Worm (Caenorhabditis elegans) whole organism, L1 larva: ENCODE results near the gene nhr-148.

Experiments
- ama-1 ChIP-seq: fragments of 150-350 bp; optimal IDR thresholded peaks from 2 replicates; lab custom pipeline; 2014
- blmp-1 ChIP-seq: fragments of 150-350 bp; optimal IDR thresholded peaks from 2 replicates; lab custom pipeline; 2014; ENCODE audit warnings: missing biosample characterization, missing genetic modification characterization
- egl-13 ChIP-seq: sonication (generic microtip); optimal IDR thresholded peaks from 2 replicates; lab custom pipeline; 2016; ENCODE audit warnings: missing genotype, missing genetic modification reagents, missing genetic modification characterization, missing compliant biosample characterization
- elt-3 ChIP-seq, 6 experiments: fragments of 150-350 bp in 1 of 6; sonication (generic microtip); optimal IDR thresholded peaks; 2 replicates each; lab custom pipeline; 2017 to 2018; ENCODE audit warnings: missing biosample characterization in 6 of 6, missing genetic modification characterization in 6 of 6, inconsistent platforms in 1 of 6
- irx-1 ChIP-seq: sonication (generic microtip); optimal IDR thresholded peaks from 2 replicates; lab custom pipeline; 2016; ENCODE audit warnings: missing genetic modification characterization, missing compliant biosample characterization
- jun-1 ChIP-seq: fragments of 150-350 bp; optimal IDR thresholded peaks from 2 replicates; lab custom pipeline; 2014; ENCODE audit warnings: missing biosample characterization, missing genetic modification reagents, missing genetic modification characterization
- mef-2 ChIP-seq: fragments of 150-350 bp; optimal IDR thresholded peaks from 2 replicates; lab custom pipeline; 2014; ENCODE audit warnings: missing biosample characterization, missing genetic modification characterization
- nhr-19 ChIP-seq: fragments of 200-800 bp; sonication (Bioruptor generic); conservative IDR thresholded peaks from 2 replicates; pipeline ENCODE4 v1.3.6; 2022; ENCODE audit warnings: missing genetic modification characterization, missing compliant biosample characterization
- snu-23 ChIP-seq: sonication (generic microtip); optimal IDR thresholded peaks from 2 replicates; lab custom pipeline; 2016; ENCODE audit warnings: missing genetic modification characterization, missing compliant biosample characterization
- unc-130 ChIP-seq: fragments of 150-350 bp; optimal IDR thresholded peaks from 2 replicates; lab custom pipeline; 2017; ENCODE audit warnings: missing biosample characterization, missing genetic modification characterization, inconsistent platforms
- unc-30 ChIP-seq: sonication (generic microtip); optimal IDR thresholded peaks from 2 replicates; lab custom pipeline; 2017; ENCODE audit warnings: missing biosample characterization, missing genetic modification characterization
- vab-15 ChIP-seq: sonication (generic microtip); optimal IDR thresholded peaks from 2 replicates; lab custom pipeline; 2017; ENCODE audit warnings: missing genotype, mild to moderate bottlenecking, missing genetic modification characterization, missing compliant biosample characterization

DNA sequence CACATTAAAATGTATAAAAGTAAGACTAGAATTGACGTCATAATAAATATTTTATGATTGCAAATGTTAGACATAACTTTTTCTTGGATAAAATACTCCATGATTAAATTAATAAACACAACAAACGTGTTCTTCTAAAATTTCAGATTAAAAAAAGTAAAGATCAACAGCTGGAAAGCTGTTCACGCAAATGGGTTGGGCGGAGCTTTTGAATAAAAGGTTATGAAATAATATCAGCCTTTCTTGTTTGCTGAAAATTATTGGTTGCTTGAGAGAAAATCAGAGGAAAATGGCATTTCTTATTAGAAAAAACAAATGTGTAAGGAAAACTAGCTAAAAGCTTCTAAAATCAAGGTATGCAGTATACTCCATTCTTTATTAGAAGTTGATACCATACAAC, 45.8 kb downstream of the nhr-148 start, which contains the start of gene C02H6.3:
- TF ChIP-seq nhr-19 (GFP tag; lab: Robert Waterston, UW), result no peak
- no peak for TF ChIP-seq egl-13
- no peak for TF ChIP-seq vab-15 (tag; lab: Kevin White, UChicago)
- TF ChIP-seq mef-2 (tag; lab: Kevin White, UChicago), result no peak
- no peak for TF ChIP-seq jun-1 (tag; lab: Kevin White, UChicago)
- TF ChIP-seq snu-23 (GFP tag; lab: Kevin White, UChicago), result no peak
- TF ChIP-seq unc-30, result no peak
- TF ChIP-seq elt-3 (tag; optimal IDR thresholded peaks at IDR 0.05; lab: Kevin White, UChicago), result no peak
- TF ChIP-seq irx-1 (tag; lab: Kevin White, UChicago), result no peak
- TF ChIP-seq blmp-1 (tag; lab: Kevin White, UChicago), result no peak
- no peak for TF ChIP-seq ama-1 (lab: Kevin White, UChicago)
- no peak for TF ChIP-seq unc-130 (tag; lab: Kevin White, UChicago)
